ENCODE assay signal across 1 worm cellular context in the genomic region with DNA sequence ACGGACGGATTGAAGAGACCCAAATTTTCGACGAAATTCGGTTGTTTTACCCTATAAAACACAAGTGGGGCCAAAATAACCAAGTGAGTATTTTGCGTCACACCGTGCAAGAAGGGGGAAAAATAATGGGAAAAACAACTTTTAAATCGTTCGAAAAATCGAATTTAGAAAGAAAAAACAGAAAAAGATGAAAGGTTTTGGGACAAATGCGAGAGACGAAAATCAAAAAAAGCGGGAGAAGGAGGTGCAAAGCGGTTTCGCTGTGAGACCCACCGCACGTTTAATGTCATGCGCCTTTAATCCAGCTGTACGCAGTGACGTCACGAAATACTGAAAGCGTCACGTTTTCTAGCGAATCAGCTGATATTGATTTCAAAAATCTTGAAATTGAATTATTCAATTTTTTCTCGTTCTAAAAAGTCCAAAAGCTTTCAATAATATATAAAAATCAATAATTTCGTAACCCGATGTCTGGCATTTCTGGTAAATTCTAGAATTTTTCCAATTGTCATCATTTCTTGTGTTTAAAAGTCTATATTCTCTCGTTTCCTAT.
TF ChIP-seq lines count a peak whose summit lies in the region.

A gene (minus strand): TSS at position 51 of the 553 bp plus-strand sequence.
A gene (plus strand): TSS at position 332 of the 553 bp plus-strand sequence.

TF ChIP-seq in whole organism, L1 larva, 84 proteins besides CTCF, POLR2A, EP300 and RAD21 (continued from another document):
- TF ChIP-seq ceh-82 (tag; optimal IDR thresholded peaks at IDR 0.05; lab: Kevin White, UChicago) (peak in 2 of 3 experiments; percentile 8 to 70), nhr-12 (tag; optimal IDR thresholded peaks at IDR 0.05; lab: Kevin White, UChicago) (no peak), alr-1 (tag; optimal IDR thresholded peaks at IDR 0.05; lab: Kevin White, UChicago; ENCODE audit: borderline replicate concordance) (no peak), isw-1 (GFP tag; IDR thresholded peaks at IDR 0.05; lab: Robert Waterston, UW) (peak; percentile 72), unc-98 (GFP tag; IDR thresholded peaks at IDR 0.05; lab: Robert Waterston, UW) (no peak), nhr-84 (tag; optimal IDR thresholded peaks at IDR 0.05; lab: Kevin White, UChicago) (no peak), ces-1 (GFP tag; optimal IDR thresholded peaks at IDR 0.05; lab: Kevin White, UChicago) (no peak), xbp-1 (tag; optimal IDR thresholded peaks at IDR 0.05; lab: Kevin White, UChicago) (peak; percentile 60), rnt-1 (tag; optimal IDR thresholded peaks at IDR 0.05; lab: Kevin White, UChicago) (peak; percentile 74), lsy-2 (tag; optimal IDR thresholded peaks at IDR 0.05; lab: Kevin White, UChicago) (peak; percentile 70 to 89), mdl-1 (tag; optimal IDR thresholded peaks at IDR 0.05; lab: Kevin White, UChicago) (peak in 1 of 2 experiments; percentile 64), nhr-20 (tag; optimal IDR thresholded peaks at IDR 0.05; lab: Kevin White, UChicago) (peak; percentile 68), egl-27 (tag; optimal IDR thresholded peaks at IDR 0.05; lab: Kevin White, UChicago) (no peak), vab-15 (tag; optimal IDR thresholded peaks at IDR 0.05; lab: Kevin White, UChicago) (peak; percentile 1), skn-1 (tag; optimal IDR thresholded peaks at IDR 0.05; lab: Kevin White, UChicago) (peak; percentile 99), ztf-11 (tag; optimal IDR thresholded peaks at IDR 0.05; lab: Kevin White, UChicago) (no peak), snpc-4 (tag; optimal IDR thresholded peaks at IDR 0.05; lab: Kevin White, UChicago) (peak; percentile 27), hlh-17 (GFP tag; optimal IDR thresholded peaks at IDR 0.05; lab: Kevin White, UChicago; ENCODE audit: borderline replicate concordance) (no peak), mab-9 (GFP tag; IDR thresholded peaks at IDR 0.05; lab: Robert Waterston, UW) (peak; percentile 20; the same call in 1 of the 2 replicates), nhr-237 (tag; optimal IDR thresholded peaks at IDR 0.05; lab: Kevin White, UChicago) (no peak), nhr-11 (tag; optimal IDR thresholded peaks at IDR 0.05; lab: Kevin White, UChicago) (no peak), hpl-2 (GFP tag; optimal IDR thresholded peaks at IDR 0.05; lab: Kevin White, UChicago) (peak; percentile 37), dsc-1 (tag; optimal IDR thresholded peaks at IDR 0.05; lab: Kevin White, UChicago) (peak; percentile 55), lin-14 (GFP tag; optimal IDR thresholded peaks at IDR 0.05; lab: Kevin White, UChicago) (peak; percentile 83), zip-4 (GFP tag; optimal IDR thresholded peaks at IDR 0.05; lab: Kevin White, UChicago) (peak; percentile 38), nhr-90 (tag; optimal IDR thresholded peaks at IDR 0.05; lab: Kevin White, UChicago; ENCODE audit: poor library complexity) (peak; percentile 42), nhr-71 (tag; optimal IDR thresholded peaks at IDR 0.05; lab: Kevin White, UChicago) (peak; percentile 86), sptf-1 (tag; optimal IDR thresholded peaks at IDR 0.05; lab: Kevin White, UChicago) (no peak)
